Fruit fly (Drosophila melanogaster) Kc167 (cell line): ENCODE data around the gene Shawl.

Experiments
- h ChIP-seq: fragments of >200 bp; optimal IDR thresholded peaks from 3 replicates; lab custom pipeline; 2018; ENCODE audit warnings: missing external identifiers
- psq ChIP-seq: fragments of >200 bp; optimal IDR thresholded peaks from 2 replicates; lab custom pipeline; 2017; ENCODE audit warnings: missing external identifiers

- TF ChIP-seq h (lab: Kevin White, UChicago) (no peak), psq (no peak)
These were observed 76.1 kb downstream of the Shawl start for dm6 chr2L:9338852-9339251.
